Worm (Caenorhabditis elegans): ENCODE results near the gene F49C5.5.

DNA sequence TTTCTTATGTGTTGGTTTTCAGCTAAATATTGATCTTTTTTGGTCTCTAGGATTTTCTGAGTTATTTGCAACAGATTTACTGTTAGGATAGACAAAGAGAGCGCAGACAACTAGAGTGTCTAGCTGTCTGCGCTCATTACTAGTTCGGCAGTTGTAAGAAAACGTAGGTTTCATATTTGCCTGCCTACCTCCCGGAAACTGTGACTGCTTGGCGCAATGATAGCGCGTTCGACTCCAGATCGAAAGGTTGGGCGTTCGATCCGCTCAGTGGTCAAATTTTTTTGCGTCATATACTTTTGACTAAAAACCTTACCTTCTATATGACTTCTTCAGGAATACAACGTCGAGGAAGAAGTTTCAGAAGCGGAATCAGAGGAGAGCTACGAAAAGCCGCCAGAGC is 6.9 kb downstream of the F49C5.5 start:
- TF ChIP-seq dao-5 (tag; optimal IDR thresholded peaks at IDR 0.05), result no peak
- TF ChIP-seq him-1 (tag; optimal IDR thresholded peaks at IDR 0.05), result no peak
